Worm (Caenorhabditis elegans) whole organism, L4/young adult: ENCODE results near the gene F11D11.21.
"Not testable (repeated sequence)": the region's sequence is repeated elsewhere in the genome, so short reads cannot be mapped to it uniquely, and the experiment has no call there.

Experiments
- W03F9.2 ChIP-seq: fragments of 150-350 bp; optimal IDR thresholded peaks from 2 replicates; lab custom pipeline; 2014; ENCODE audit warnings: missing biosample characterization, missing genetic modification characterization
- dao-5 ChIP-seq: sonication (generic microtip); optimal IDR thresholded peaks from 2 replicates; lab custom pipeline; 2016; ENCODE audit warnings: missing genotype, missing genetic modification characterization, moderate library complexity, missing compliant biosample characterization
- him-1 ChIP-seq: sonication (generic microtip); optimal IDR thresholded peaks from 2 replicates; lab custom pipeline; 2016; ENCODE audit warnings: missing genotype, missing genetic modification reagents, missing genetic modification characterization, missing compliant biosample characterization

Gene F11D11.21

DNA sequence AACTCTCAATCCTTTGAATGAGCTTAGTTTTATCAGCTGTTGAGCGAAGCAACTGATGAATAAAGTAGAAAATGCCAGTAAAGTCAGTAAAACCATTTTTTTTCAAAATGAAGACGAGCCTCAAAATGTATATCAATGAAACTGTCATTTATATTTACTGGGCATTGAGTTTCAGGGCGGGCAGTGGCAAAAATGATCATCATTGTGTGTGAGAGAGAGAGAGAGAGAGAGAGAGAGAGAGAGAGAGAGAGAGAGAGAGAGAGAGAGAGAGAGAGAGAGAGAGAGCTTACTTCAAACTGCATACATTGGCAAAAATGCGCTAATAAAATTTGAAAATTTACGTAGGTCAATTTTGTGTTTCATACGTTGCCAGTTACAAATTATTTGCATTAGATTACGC lies 9.8 kb upstream of the F11D11.21 start, which contains the start of gene F11D11.3:
Gene F11D11.3 (minus strand): TSS at position 101 of the 400 bp plus-strand sequence.
- TF ChIP-seq W03F9.2 (tag; lab: Kevin White, UChicago): no peak
- TF ChIP-seq him-1 (tag; lab: Kevin White, UChicago): no peak
- no peak for TF ChIP-seq dao-5

DNA sequence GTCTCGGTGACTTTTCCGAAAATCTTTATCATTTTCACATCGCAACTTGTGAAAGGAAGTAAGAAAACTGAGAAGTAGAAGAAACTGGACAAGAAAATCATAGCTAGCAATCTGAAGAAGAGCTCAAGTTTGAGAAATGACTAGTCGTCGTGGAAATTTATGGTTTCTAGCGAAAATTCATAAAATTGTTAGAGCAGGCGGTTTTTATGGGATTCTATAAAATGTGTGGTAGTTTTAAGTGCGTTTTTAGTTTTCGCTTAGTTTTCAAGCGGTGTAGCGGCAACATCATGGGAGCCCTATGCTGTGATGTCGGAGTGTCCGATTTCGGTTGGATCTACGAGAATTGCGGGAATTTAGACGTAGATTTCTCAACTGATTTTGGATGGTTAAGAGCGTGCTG lies 4.0 kb upstream of the F11D11.21 start, which contains the start of gene clec-254:
Gene clec-254 (minus strand): TSS at position 101 of the 400 bp plus-strand sequence.
- not testable (repeated sequence) for TF ChIP-seq dao-5; W03F9.2 (tag; lab: Kevin White, UChicago); him-1 (tag; lab: Kevin White, UChicago)

DNA sequence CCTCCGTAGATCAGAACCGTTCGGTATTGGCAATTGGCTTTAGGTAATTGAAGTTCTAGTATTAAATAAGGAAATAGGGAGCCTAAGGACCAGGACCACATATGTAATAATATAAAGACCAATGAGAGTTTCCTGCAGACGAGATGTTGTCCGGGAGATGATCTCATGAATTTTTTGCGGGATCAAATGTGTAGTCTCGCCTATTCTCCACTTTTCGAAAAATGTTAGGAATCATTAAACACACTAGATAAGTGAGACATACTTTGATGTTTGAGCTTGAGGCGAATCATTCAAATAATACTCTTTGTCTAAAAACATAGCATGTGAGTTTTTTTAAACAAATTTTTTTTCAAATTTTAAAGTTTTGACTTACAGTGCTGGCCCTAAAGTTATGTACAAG lies 2.7 kb upstream of the F11D11.21 start, which contains the start of gene F11D11.6:
Gene F11D11.6 (minus strand): TSS at position 101 of the 400 bp plus-strand sequence.
- TF ChIP-seq him-1 (tag; lab: Kevin White, UChicago) (no peak), dao-5 (no peak), W03F9.2 (tag; lab: Kevin White, UChicago) (no peak)

- no peak for TF ChIP-seq him-1 (tag; lab: Kevin White, UChicago)
- no peak for TF ChIP-seq dao-5
- TF ChIP-seq W03F9.2 (tag; lab: Kevin White, UChicago): no peak
Observed at ce11 chrV:18748726-18749125, 1.6 kb downstream of the F11D11.21 start, which contains the start of gene clec-252. Gene clec-252, minus strand, starts transcription at chrV:18748826.

DNA sequence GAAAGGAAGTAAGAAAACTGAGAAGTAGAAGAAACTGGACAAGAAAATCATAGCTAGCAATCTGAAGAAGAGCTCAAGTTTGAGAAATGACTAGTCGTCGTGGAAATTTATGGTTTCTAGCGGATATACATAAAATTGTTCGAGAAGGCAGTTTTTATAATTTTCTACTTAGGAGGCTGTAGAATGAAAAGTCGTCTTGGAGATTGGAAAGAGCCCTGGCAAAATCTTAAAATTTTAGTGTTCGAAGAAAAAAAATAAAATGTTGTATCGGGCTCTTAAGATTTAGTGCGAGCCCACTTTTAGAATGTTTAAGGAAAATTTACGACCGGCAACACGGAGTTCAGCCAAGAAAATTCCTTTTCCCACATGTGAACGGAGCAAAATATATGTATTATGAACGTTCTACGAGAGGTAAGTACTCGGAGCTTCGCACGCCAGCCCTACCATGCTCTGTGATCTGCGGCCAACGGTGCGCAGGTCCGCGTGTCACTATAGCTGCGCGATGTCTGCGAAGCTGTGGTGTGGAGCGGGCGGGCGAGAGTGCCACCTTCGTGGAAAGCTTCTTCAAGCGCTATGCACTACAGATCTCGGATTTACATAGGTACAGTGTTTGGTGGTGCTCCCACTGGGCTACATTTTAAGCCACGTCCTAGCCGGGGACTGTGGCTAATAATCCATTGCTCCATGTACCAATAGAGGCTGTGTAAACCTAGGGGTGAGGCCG lies 3.2 kb downstream of the F11D11.21 start, which contains the start of gene clec-251:
Gene clec-251 (minus strand): TSS at position 51 of the 724 bp plus-strand sequence.
- TF ChIP-seq dao-5 (no peak), W03F9.2 (tag; lab: Kevin White, UChicago) (no peak), him-1 (tag; lab: Kevin White, UChicago) (no peak)

DNA sequence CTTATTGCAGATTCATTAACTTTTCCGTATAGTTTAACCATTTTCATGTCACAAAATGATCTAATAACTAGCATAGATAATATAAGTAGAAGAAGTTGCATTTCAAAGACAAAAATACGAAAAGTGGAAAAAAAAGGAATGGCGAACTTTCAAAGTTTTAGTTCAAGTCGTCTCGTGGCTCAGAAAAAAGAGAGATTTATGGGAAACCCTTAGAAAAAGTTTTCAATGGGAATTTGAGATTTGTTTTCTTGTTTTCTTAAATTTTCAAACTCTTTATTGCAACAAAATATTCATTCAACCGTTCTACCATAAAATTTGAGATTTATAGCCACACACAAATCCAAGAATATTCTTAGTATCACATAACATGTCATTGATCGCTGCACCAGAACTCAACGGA lies 8.2 kb downstream of the F11D11.21 start, which contains the start of gene clec-250:
Gene clec-250 (minus strand): TSS at position 101 of the 400 bp plus-strand sequence.
- TF ChIP-seq dao-5 (no peak), him-1 (tag; lab: Kevin White, UChicago) (no peak), W03F9.2 (tag; lab: Kevin White, UChicago) (no peak)

DNA sequence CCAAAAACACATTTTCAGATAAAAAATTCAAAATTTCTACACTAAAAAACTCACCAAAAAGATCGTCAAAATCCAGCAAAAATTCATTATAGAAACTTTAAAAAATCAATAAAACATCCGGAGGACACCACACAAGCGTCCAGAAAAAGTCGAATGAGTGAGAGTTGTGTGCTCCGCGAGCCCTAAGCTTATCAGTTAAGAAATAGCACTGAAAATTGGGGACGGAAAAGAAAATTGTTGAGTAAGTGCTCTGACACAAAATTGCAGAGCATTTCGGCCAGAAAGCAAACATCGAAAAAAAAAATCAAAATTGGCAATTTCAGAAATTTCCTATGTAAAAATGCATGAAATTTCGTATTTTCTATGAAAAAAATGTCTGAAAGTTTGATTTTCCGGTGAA lies 12.7 kb downstream of the F11D11.21 start:
- TF ChIP-seq him-1 (tag; lab: Kevin White, UChicago) (no peak), dao-5 (no peak), W03F9.2 (tag; lab: Kevin White, UChicago) (no peak)

ce11 chrV:18734381-18734780 lies 16.0 kb downstream of the F11D11.21 start, which contains the start of gene scl-20:
Gene scl-20, minus strand, starts transcription at chrV:18734481.
- TF ChIP-seq dao-5 (no peak), W03F9.2 (tag; lab: Kevin White, UChicago) (no peak), him-1 (tag; lab: Kevin White, UChicago) (no peak)

ce11 chrV:18733942-18734341 lies 16.4 kb downstream of the F11D11.21 start:
- TF ChIP-seq W03F9.2 (tag; lab: Kevin White, UChicago) (no peak), dao-5 (no peak), him-1 (tag; lab: Kevin White, UChicago) (no peak)

DNA sequence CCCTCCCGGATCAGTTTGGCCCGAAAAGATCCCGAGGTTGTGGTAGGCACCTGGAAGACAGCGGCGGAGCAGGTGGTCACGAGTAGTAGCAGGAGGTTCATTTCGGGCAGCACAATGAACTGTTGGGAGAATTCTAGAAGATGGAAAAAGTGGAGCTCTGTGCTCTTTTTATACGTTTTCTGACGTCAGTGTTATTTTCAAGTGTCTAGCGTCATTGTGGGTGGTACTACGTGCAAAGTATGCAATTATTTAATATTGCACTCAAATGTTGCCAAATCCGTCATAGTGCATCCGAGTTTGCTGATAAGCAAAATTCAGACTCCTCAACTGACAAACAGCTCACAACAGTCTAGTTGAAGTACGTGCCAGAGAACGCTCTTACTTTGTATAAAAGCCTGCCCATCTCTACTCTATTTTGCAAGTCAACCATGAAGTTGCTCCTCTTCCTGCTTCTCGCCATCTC lies 18.7 kb downstream of the F11D11.21 start, which contains the start of the genes asp-18 and scl-19:
Gene asp-18 (minus strand): TSS at position 101 of the 463 bp plus-strand sequence.
Gene scl-19 (plus strand): TSS at position 413 of the 463 bp plus-strand sequence.
- no peak for TF ChIP-seq W03F9.2 (tag; lab: Kevin White, UChicago)
- no peak for TF ChIP-seq dao-5
- no peak for TF ChIP-seq him-1 (tag; lab: Kevin White, UChicago)

- TF ChIP-seq dao-5 (no peak), him-1 (tag; lab: Kevin White, UChicago) (no peak), W03F9.2 (tag; lab: Kevin White, UChicago) (no peak)
Observed at ce11 chrV:18729324-18729924, 20.9 kb downstream of the F11D11.21 start, which contains the start of gene asp-19. Gene asp-19, minus strand, starts transcription at chrV:18729374.

DNA sequence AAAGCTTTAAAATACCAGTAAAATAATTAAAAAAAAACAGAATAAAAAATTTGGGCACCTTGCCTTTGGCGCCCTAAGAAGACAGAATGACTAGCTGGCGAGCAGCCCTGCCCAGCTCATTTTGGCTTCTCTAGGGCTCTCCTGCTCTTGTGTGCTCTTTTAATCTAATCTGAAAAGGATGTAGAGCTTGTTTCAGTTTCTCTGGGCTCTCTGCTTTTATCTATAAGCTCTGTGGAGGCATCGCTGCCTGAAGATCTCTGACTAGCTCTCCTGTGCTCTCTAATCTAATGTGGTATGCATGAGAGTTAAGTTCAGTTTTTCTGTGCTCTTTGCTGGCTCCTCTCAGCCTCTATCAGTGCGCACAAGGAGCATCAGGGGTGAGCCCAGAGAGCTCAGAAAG lies 24.5 kb downstream of the F11D11.21 start:
- TF ChIP-seq dao-5 (no peak), W03F9.2 (tag; lab: Kevin White, UChicago) (no peak), him-1 (tag; lab: Kevin White, UChicago) (no peak)

DNA sequence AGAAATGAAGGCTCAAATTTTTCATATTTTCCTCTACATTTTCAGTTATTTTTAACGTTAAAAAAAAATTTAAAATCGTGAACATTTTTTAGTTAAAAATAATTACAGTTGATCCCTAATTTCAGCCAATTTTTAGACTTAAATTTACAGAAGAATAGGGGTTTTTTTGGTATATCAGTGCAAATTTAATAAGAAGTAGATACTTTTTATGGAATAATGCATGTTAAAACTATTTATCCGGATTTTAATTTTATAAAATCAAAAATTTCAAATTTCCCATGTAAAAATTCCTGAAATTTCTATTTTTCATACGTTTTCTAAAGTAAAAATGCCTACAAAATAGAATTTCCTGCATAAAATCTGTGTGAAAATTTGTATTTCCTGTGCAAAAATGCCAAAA lies 26.3 kb downstream of the F11D11.21 start:
- TF ChIP-seq him-1 (tag; lab: Kevin White, UChicago): no peak
- TF ChIP-seq dao-5: no peak
- no peak for TF ChIP-seq W03F9.2 (tag; lab: Kevin White, UChicago)
